Fruit fly (Drosophila melanogaster) ovary, adult (tissue): ENCODE measurements around the gene Rpp30.

Source experiments
- CG17801 ChIP-seq: fragments of 200-800 bp; optimal IDR thresholded peaks from 2 replicates; lab custom pipeline; 2019; ENCODE audit warnings: missing biosample characterization, mild to moderate bottlenecking, missing genetic modification characterization, moderate library complexity; ENCODE audit not compliant: partially characterized antibody

Rpp30 gene

DNA sequence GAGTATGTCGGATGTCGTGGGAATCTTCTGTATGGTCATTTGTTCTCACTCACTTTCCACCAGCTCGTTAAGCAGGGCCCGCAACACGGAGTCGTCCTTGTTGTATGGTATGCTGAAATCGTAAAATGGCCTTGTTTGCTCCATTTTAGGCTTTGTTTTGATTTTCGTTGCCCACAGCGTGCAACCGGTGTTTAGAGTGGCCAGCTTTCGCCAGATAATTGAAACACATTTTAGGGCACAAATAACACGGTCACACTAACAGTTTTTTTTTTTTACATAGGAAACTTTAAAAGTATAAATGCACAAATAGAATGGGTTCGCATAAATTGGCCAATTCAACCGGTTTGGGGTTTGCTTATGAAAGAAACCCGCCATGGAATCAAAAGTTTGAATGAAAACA lies at the start of gene Rpp30:
Gene Rpp30 (minus strand): TSS at position 200 of the 400 bp plus-strand sequence.
- TF ChIP-seq CG17801, result no peak

- no peak for TF ChIP-seq CG17801
These were observed 48.9 kb upstream of the Rpp30 start for dm6 chr2L:300877-301706.

- no peak for TF ChIP-seq CG17801
These were observed 47.8 kb upstream of the Rpp30 start for dm6 chr2L:300006-300405.

- TF ChIP-seq CG17801, result no peak
These were observed 46.9 kb upstream of the Rpp30 start for dm6 chr2L:299038-299437.

DNA sequence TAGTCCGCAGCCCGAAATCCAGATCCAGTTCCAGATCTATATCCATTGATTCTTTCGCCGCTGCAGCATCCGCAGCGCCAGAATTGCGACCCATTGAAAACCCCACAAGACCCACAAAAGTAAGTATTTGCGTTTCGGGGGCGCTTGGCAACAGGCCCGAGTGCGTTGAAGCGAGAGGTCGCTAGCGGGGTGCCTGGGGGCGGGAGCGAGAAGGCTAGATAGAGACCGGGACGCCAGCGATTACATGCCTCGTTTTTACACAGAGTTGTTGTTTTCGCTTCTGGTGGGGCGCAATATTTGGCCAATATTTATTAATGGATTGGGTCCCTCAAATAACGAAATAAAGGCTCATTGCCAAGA lies 46.1 kb upstream of the Rpp30 start:
- no peak for TF ChIP-seq CG17801

DNA sequence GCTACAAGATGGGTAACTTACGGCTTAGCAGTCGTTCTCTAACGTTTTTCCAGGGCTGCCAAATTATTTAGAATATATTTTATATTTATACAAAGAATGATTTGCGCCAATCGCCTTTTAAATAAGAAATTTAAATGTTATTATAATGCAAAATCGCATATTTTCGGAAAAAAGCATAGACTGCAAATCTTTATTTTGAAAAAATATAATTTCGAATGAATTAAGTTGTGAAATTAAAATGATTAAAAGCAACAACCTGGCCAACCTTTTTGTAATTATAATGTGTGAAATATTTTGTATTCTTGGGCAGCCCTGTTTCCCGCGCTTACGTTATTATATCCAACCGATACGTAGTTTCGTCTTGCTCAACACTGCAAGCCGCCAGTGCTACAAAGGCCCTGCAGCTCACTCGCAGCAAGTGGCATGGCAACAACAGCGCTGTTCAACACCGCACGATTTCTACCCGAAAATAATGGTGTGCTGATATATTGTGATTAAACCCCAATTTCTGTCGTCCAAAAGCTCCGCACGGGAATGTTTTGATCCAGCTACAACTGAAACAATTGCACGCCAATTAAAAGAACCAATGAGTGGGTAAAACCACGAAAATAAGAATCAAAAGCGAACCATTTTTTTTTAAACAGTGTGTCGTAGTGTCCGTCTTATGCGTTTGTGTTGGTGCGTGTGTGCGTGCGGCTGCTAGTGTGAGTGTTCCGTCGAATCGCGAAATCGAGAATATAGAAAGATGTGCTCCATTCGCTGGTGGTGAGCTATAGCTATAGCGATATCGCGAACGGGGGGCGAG lies 45.5 kb upstream of the Rpp30 start, which contains the start of gene Pi3K21B:
Gene Pi3K21B (plus strand): TSS at position 401 of the 805 bp plus-strand sequence.
- TF ChIP-seq CG17801, result peak; percentile 81

dm6 chr2L:294452-295362 lies 42.5 kb upstream of the Rpp30 start, which contains the start of the genes U2af38 and Stip1:
TSS of gene U2af38 (minus strand) at chr2L:294681.
TSS of gene Stip1 (plus strand) at chr2L:295122.
- no peak for TF ChIP-seq CG17801

DNA sequence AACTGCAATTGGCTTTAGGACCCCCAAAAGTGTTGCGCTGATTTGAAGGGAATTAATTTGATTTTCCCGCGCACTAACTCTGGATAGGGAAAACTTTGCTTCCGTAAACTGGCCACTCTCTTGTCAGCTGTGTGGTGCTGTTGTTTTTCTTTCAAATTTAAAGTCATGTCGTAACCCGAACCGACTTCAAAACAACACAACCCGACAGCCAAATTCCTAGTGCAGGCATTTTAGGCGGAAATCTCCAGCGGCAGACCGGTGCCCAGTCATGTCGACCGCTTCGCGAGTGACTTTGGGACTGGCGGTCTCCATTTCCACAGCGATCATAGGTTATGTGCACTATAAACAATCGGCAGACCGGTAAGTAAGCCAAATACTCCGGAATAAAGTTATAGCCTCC lies 40.1 kb upstream of the Rpp30 start, which contains the start of gene CG11562:
Gene CG11562 (plus strand): TSS at position 119 of the 400 bp plus-strand sequence.
- peak; percentile 2 for TF ChIP-seq CG17801

DNA sequence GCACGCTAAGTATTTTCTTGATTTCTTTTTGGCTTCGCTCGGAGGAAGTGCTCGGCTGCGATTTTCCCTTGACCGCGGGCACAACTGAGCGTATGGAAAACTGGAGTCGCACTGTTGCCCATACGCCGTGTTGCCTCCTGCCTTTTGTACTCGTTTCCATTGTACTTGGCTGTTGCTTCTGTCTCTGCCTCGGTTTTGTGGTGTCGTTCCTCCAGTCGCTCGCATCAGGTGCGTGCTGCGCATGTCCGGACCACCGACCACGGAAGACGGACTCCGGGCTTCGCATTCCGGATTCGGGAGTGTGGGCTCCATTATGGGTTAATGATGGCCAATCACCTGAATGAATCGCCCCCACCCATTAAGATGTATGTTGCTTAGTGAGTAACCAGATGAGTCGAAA lies 39.5 kb upstream of the Rpp30 start, which contains the start of gene CG3625:
Gene CG3625 (minus strand): TSS at position 139 of the 400 bp plus-strand sequence.
- TF ChIP-seq CG17801, result no peak

- no peak for TF ChIP-seq CG17801
These were observed 38.8 kb upstream of the Rpp30 start for dm6 chr2L:290949-291348.

DNA sequence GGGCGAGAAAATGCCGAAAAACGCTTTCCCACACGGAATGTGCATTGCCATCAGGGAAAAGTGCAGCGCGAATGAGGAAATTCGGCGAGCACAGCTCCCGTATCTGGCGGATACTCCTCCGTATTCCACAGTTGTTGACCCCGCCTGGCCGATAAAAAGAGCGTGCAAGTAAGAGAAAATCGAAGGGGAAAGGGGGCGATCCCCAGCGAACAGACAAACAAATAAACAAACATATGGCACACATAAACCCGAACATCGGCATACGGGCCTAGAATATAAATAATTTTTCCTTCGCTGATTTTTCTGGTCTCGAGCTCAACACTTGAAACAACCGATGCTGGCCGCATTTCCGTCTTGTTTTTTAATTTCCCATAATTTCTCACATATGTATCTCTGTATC lies 38.2 kb upstream of the Rpp30 start:
- no peak for TF ChIP-seq CG17801

DNA sequence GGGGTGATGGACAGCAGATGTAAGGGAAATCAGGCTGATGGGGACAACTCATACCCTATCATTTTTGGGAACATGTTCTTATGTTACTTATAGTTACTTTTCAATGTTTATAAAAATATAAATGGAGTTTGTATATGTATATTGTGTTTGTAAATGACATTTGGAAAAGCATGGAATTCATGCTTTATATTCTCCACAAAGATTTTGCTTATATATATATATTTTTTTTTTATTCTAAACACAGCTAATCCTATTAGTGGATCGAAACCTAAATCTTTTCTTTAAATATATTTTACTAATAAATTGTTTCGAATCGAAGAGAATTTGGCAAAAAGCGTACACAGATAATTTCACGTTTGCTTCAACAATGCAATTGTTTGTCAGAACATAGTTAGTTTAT lies 36.9 kb upstream of the Rpp30 start, which contains the start of gene Amnionless:
Gene Amnionless (minus strand): TSS at position 101 of the 400 bp plus-strand sequence.
- no peak for TF ChIP-seq CG17801

DNA sequence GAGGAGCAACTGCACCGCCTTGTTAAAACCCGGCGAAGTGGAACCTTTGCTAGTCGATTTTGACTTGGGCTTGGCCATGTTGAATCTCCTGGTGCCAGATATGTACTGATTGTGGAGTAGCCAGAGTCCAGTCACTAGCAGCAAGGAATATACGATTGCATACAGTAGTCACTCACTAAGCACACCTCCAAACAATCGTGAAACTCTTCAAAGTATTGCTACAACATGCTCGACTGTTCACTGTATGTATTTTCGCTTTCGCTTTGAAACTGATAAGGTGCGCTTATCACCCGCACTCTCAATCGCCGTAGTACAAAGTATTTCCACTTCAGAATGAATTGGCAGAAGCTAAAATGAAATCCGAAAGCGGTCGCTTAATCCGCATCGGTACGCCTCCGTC lies 34.2 kb upstream of the Rpp30 start:
- TF ChIP-seq CG17801, result peak; percentile 33

- no peak for TF ChIP-seq CG17801
These were observed 33.4 kb upstream of the Rpp30 start for dm6 chr2L:285596-286023.

DNA sequence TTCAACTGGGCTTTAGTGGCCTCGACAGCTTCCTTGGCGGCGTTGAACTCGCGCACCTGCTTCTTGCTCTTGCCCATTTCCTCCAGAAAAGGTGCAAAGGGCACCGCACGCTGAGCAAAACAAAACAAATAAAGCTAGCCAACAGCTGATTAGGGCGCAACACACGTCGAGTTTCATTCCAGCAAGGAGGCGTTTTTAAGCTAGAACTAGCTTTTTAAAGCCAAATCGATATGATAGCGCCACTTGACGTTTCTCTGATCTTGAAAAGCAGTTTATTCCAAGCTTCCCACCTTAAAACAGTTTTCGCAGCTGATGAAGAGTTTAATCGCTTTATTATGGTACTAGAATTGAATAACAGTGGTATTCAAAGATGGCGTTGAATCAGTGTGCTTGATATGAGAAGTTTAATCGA lies 30.9 kb upstream of the Rpp30 start, which contains the start of gene CG11601:
Gene CG11601 (minus strand): TSS at position 199 of the 412 bp plus-strand sequence.
- TF ChIP-seq CG17801, result peak; percentile 59

DNA sequence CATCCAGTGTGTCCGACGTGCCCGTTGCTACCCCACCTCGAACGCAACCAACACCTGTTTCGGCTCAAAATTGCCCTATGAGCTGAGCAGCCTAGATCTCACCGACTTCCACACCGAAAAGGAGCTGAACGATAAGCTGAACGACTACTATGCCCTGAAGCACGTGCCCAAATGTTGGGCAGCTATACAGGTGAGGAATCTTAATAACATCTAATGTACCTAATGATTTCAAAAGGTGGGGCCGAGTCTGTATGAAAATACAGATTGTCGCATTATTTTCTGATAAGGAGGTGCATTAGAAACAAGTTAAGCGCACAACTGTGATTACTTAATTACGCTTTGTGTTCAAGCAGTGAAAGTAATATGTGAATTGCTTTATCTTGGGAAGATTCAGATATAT lies 26.0 kb upstream of the Rpp30 start, which contains the start of gene CG17078:
Gene CG17078 (minus strand): TSS at position 101 of the 400 bp plus-strand sequence.
- no peak for TF ChIP-seq CG17801
